Worm (Caenorhabditis elegans): ENCODE results near the gene F17E9.2.
"Not testable (repeated sequence)": the region's sequence is repeated elsewhere in the genome, so short reads cannot be mapped to it uniquely, and the experiment has no call there.

The F17E9.2 gene

ce11 chrIV:8382695-8383094 lies 27.0 kb downstream of the F17E9.2 start, which contains the start of gene D2096.9:
D2096.9 (minus strand) TSS chrIV:8382795.
- TF ChIP-seq ZK546.5 (tag; optimal IDR thresholded peaks at IDR 0.05), result no peak
- TF ChIP-seq sma-3 (GFP tag; optimal IDR thresholded peaks at IDR 0.05), result no peak

DNA sequence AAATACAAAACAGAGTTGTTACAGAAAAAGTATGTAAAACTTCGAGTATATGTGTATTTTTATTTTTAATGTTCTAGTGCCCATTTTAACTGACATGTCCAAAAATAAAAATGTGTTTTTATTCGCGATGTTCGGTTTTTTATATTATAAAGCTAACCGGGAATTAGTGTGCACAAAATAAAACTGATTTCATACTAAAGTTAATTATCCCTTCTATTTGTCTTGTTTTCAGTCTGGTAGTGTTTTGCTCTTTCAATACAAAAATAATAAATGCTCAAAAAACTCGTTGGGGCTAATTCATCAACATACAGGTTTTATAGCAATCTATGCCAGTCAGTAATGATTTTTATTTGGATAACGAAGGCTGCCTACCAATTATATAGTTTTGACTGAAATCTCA lies 29.0 kb downstream of the F17E9.2 start:
- TF ChIP-seq crh-2 (tag; optimal IDR thresholded peaks at IDR 0.05) (no peak), nhr-237 (tag; optimal IDR thresholded peaks at IDR 0.05) (no peak), egl-27 (tag; optimal IDR thresholded peaks at IDR 0.05) (no peak), snpc-4 (tag; optimal IDR thresholded peaks at IDR 0.05) (no peak), unc-62 (GFP tag; optimal IDR thresholded peaks at IDR 0.05) (no peak), unc-39 (tag; optimal IDR thresholded peaks at IDR 0.05) (no peak), gmeb-1 (tag; optimal IDR thresholded peaks at IDR 0.05) (no peak), sem-4 (tag; optimal IDR thresholded peaks at IDR 0.05) (no peak), dmd-4 (tag; optimal IDR thresholded peaks at IDR 0.05) (no peak), lin-11 (tag; optimal IDR thresholded peaks at IDR 0.05) (no peak), aly-2 (tag; optimal IDR thresholded peaks at IDR 0.05) (no peak), skn-1 (tag; optimal IDR thresholded peaks at IDR 0.05) (no peak), fos-1 (tag; optimal IDR thresholded peaks at IDR 0.05) (no peak)

DNA sequence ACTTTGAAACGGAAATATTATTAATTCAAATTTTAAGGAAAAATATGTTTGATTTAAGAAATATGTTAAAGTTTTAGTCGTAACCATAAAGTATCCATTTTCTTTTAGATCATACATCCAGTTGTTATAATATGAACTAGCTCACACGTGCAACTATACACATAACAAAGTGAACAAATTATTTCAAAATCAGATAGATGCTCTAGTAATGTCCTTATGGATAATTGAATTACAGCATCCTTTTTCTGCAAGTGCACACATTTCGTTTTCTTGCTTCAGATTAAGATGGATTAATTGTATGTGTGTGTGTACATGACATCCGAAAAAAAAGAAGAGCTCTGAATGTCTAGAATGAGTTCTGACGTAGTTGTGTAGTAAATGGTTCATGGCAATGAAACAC lies 30.0 kb downstream of the F17E9.2 start:
- no peak for TF ChIP-seq C34F6.9 (tag; optimal IDR thresholded peaks at IDR 0.05)
- TF ChIP-seq blmp-1 (tag; optimal IDR thresholded peaks at IDR 0.05; ENCODE audit: insufficient read depth), result no peak
- no peak for TF ChIP-seq nhr-11 (tag; optimal IDR thresholded peaks at IDR 0.05)
- TF ChIP-seq gmeb-1 (tag; optimal IDR thresholded peaks at IDR 0.05), result no peak
- no peak for TF ChIP-seq nhr-21 (tag; optimal IDR thresholded peaks at IDR 0.05)
- TF ChIP-seq F13H6.1 (tag; optimal IDR thresholded peaks at IDR 0.05), result no peak
- TF ChIP-seq elt-3 (tag; optimal IDR thresholded peaks at IDR 0.05), result no peak
- no peak for TF ChIP-seq ztf-4 (tag; optimal IDR thresholded peaks at IDR 0.05)
- TF ChIP-seq snpc-4 (tag; optimal IDR thresholded peaks at IDR 0.05), result no peak
- no peak for TF ChIP-seq unc-39 (tag; optimal IDR thresholded peaks at IDR 0.05)
- TF ChIP-seq mbf-1 (tag; optimal IDR thresholded peaks at IDR 0.05), result no peak
- TF ChIP-seq Y55F3AM.14 (GFP tag; optimal IDR thresholded peaks at IDR 0.05), result no peak
- TF ChIP-seq ama-1 (optimal IDR thresholded peaks at IDR 0.05), result no peak
- TF ChIP-seq fos-1 (tag; optimal IDR thresholded peaks at IDR 0.05), result no peak
- no peak for TF ChIP-seq skn-1 (tag; optimal IDR thresholded peaks at IDR 0.05)

DNA sequence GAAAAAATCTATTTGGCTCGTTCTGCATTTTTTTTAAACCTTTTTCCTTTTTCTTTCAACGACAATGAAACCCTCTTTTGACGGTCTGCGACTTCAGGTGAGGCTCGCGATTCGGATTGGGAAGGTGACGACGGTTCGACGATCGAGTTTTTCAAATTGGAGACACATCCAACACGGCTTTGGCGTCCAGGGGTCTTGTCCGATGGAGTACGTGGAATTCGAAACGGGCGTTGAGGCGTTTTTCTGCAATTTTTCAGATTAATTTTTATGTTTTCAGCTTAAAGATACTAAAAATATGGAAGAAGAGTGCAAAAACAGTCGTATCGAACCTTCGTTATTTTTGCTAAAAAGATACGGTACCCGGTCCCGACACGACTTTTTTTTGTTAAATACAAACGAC lies 33.4 kb downstream of the F17E9.2 start, which contains the start of gene D2096.10:
TSS of gene D2096.10 (minus strand) at position 101 of the 400 bp plus-strand sequence.
- not testable (repeated sequence) for TF ChIP-seq fos-1, crh-2, ztf-11 (tag; optimal IDR thresholded peaks at IDR 0.05)

ce11 chrIV:8394105-8394504 lies 38.4 kb downstream of the F17E9.2 start, which contains the start of gene D2096.11:
D2096.11 (minus strand) TSS chrIV:8394205.
- TF ChIP-seq unc-62 (GFP tag; optimal IDR thresholded peaks at IDR 0.05), result no peak
- TF ChIP-seq unc-55 (GFP tag; optimal IDR thresholded peaks at IDR 0.05), result no peak
- TF ChIP-seq lin-11 (tag; optimal IDR thresholded peaks at IDR 0.05), result no peak
- TF ChIP-seq nhr-25 (tag; optimal IDR thresholded peaks at IDR 0.05), result no peak
- TF ChIP-seq dmd-4 (tag; optimal IDR thresholded peaks at IDR 0.05), result no peak
- no peak for TF ChIP-seq ztf-11 (tag; optimal IDR thresholded peaks at IDR 0.05)
- TF ChIP-seq unc-39 (tag; optimal IDR thresholded peaks at IDR 0.05), result no peak
- TF ChIP-seq R02D3.7 (tag; optimal IDR thresholded peaks at IDR 0.05), result no peak
- TF ChIP-seq ceh-16 (tag; optimal IDR thresholded peaks at IDR 0.05), result no peak
- no peak for TF ChIP-seq nhr-12 (tag; optimal IDR thresholded peaks at IDR 0.05)
- no peak for TF ChIP-seq lsy-2 (tag; optimal IDR thresholded peaks at IDR 0.05)

ce11 chrIV:8396348-8396747 lies 40.7 kb downstream of the F17E9.2 start, which contains the start of gene timm-17B.2:
timm-17B.2 (plus strand) TSS chrIV:8396648.
- TF ChIP-seq ZK546.5 (tag; optimal IDR thresholded peaks at IDR 0.05) (no peak), alr-1 (tag; optimal IDR thresholded peaks at IDR 0.05) (no peak), nhr-21 (tag; optimal IDR thresholded peaks at IDR 0.05) (no peak), mdl-1 (tag; optimal IDR thresholded peaks at IDR 0.05) (no peak), dmd-4 (tag; optimal IDR thresholded peaks at IDR 0.05) (no peak), ceh-82 (tag; optimal IDR thresholded peaks at IDR 0.05) (no peak), aly-2 (tag; optimal IDR thresholded peaks at IDR 0.05) (no peak), ztf-4 (tag; optimal IDR thresholded peaks at IDR 0.05) (no peak), ztf-11 (tag; optimal IDR thresholded peaks at IDR 0.05) (no peak), unc-39 (tag; optimal IDR thresholded peaks at IDR 0.05) (no peak), lin-13 (GFP tag; optimal IDR thresholded peaks at IDR 0.05) (no peak), nhr-12 (tag; optimal IDR thresholded peaks at IDR 0.05) (no peak)

Data from whole organism, L2 larva.